Fruit fly (Drosophila melanogaster) whole organism, adult: Measurements from ENCODE around the gene nxf2.
A peak's percentile ranks its signal among the peaks of the same experiment; 100 is the strongest.

ENCODE experiments used
- CG11617 ChIP-seq: fragments of 200-800 bp; sonication (Bioruptor generic); optimal IDR thresholded peaks from 2 replicates; lab custom pipeline; 2017; ENCODE audit warnings: mild to moderate bottlenecking, missing biosample characterization, missing genetic modification reagents, missing genetic modification characterization
- CG12768 ChIP-seq: fragments of 200-800 bp; sonication (Bioruptor generic); optimal IDR thresholded peaks from 2 replicates; lab custom pipeline; 2017; ENCODE audit warnings: missing biosample characterization, missing genetic modification characterization, mild to moderate bottlenecking, moderate library complexity, missing genetic modification reagents
- CG14711 ChIP-seq: fragments of 200-800 bp; sonication (Bioruptor generic); optimal IDR thresholded peaks from 2 replicates; lab custom pipeline; 2018; ENCODE audit warnings: missing biosample characterization, mild to moderate bottlenecking, missing genetic modification characterization, moderate library complexity
- CG1620 ChIP-seq: fragments of 200-800 bp; sonication (Bioruptor generic); optimal IDR thresholded peaks from 2 replicates; lab custom pipeline; 2016; ENCODE audit warnings: missing biosample characterization, missing genetic modification characterization
- CG33017 ChIP-seq: fragments of 200-800 bp; sonication (Bioruptor generic); optimal IDR thresholded peaks from 2 replicates; lab custom pipeline; 2018; ENCODE audit warnings: missing biosample characterization, mild to moderate bottlenecking, missing genetic modification characterization, moderate library complexity
- CG5204 ChIP-seq: fragments of 200-800 bp; sonication (Bioruptor generic); optimal IDR thresholded peaks from 2 replicates; lab custom pipeline; 2016; ENCODE audit warnings: missing biosample characterization, missing genetic modification characterization
- CG7045 ChIP-seq: fragments of 200-800 bp; sonication (Bioruptor generic); optimal IDR thresholded peaks from 2 replicates; lab custom pipeline; 2017; ENCODE audit warnings: missing biosample characterization, mild to moderate bottlenecking, missing genetic modification characterization
- CG7101 ChIP-seq: fragments of 200-800 bp; sonication (Bioruptor generic); optimal IDR thresholded peaks from 2 replicates; lab custom pipeline; 2018; ENCODE audit warnings: missing biosample characterization, mild to moderate bottlenecking, missing genetic modification characterization, moderate library complexity
- Clk ChIP-seq: fragments of 200-800 bp; sonication (Bioruptor generic); optimal IDR thresholded peaks from 2 replicates; lab custom pipeline; 2017; ENCODE audit warnings: missing biosample characterization, missing genetic modification characterization
- Crg-1 ChIP-seq: fragments of 200-800 bp; sonication (Bioruptor generic); optimal IDR thresholded peaks from 2 replicates; lab custom pipeline; 2016; ENCODE audit warnings: missing biosample characterization, missing genetic modification characterization
- Hr96 ChIP-seq: fragments of 200-800 bp; sonication (Bioruptor generic); optimal IDR thresholded peaks from 2 replicates; lab custom pipeline; 2016; ENCODE audit warnings: missing biosample characterization, missing genetic modification characterization
- Mnt ChIP-seq: fragments of 200-800 bp; sonication (Bioruptor generic); optimal IDR thresholded peaks from 2 replicates; lab custom pipeline; 2016; ENCODE audit warnings: missing biosample characterization, mild to moderate bottlenecking, missing genetic modification characterization
- bab1 ChIP-seq: fragments of 200-800 bp; sonication (Bioruptor generic); optimal IDR thresholded peaks from 3 replicates; lab custom pipeline; 2019; ENCODE audit warnings: missing biosample characterization, mild to moderate bottlenecking, missing genetic modification characterization, moderate library complexity
- cic ChIP-seq: fragments of 200-800 bp; sonication (Bioruptor generic); optimal IDR thresholded peaks from 2 replicates; lab custom pipeline; 2017; ENCODE audit warnings: missing biosample characterization, mild to moderate bottlenecking, missing genetic modification characterization, moderate library complexity
- cnc ChIP-seq, 2 experiments: fragments of >200 bp; optimal IDR thresholded peaks; 2 replicates each; lab custom pipeline; 2017
- kay ChIP-seq: fragments of 200-800 bp; sonication (Bioruptor generic); peaks from one replicate; lab custom pipeline; 2016; ENCODE audit warnings: missing biosample characterization, missing genetic modification characterization, borderline replicate concordance
- ovo ChIP-seq: fragments of 200-800 bp; sonication (Bioruptor generic); optimal IDR thresholded peaks from 2 replicates; lab custom pipeline; 2016; ENCODE audit warnings: missing biosample characterization, missing genetic modification characterization
- pad ChIP-seq: fragments of 200-800 bp; sonication (Bioruptor generic); optimal IDR thresholded peaks from 3 replicates; lab custom pipeline; 2017; ENCODE audit warnings: missing biosample characterization, missing genetic modification characterization, mild to moderate bottlenecking, moderate library complexity, missing genetic modification reagents
- tj ChIP-seq: fragments of 200-800 bp; sonication (Bioruptor generic); optimal IDR thresholded peaks from 3 replicates; lab custom pipeline; 2017; ENCODE audit warnings: missing biosample characterization, mild to moderate bottlenecking, missing genetic modification characterization, moderate library complexity
- toe ChIP-seq: fragments of 200-800 bp; sonication (Bioruptor generic); optimal IDR thresholded peaks from 2 replicates; lab custom pipeline; 2016; ENCODE audit warnings: missing biosample characterization, missing genetic modification characterization

The nxf2 gene

DNA sequence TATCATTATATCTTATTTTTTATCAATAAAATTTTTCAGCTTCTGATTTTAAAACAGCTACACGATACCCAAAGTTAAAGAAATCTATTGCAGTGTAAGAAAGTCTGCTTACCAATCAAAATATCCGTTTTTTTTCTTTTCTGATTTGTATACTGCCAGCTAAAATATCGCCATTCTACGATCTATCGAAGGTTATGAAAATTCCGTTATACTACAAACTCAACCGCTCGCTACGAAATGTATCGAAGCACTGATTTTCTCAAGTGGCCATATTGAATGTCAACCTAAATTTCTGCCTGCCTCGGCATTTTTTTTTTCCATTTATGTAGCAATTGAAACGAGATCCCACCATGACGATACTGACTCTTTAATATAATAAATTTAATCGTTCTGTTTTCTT, at the start of gene nxf2:
Gene nxf2 (minus strand): TSS at position 258 of the 400 bp plus-strand sequence.
- TF ChIP-seq bab1 (GFP tag; lab: Kevin White, UChicago) (peak; percentile 65), cnc (optimal IDR thresholded peaks at IDR 0.05; lab: Kevin White, UChicago) (no peak), tj (GFP tag; lab: Kevin White, UChicago) (peak; percentile 98), ovo (GFP tag; lab: Kevin White, UChicago) (peak; percentile 54)

DNA sequence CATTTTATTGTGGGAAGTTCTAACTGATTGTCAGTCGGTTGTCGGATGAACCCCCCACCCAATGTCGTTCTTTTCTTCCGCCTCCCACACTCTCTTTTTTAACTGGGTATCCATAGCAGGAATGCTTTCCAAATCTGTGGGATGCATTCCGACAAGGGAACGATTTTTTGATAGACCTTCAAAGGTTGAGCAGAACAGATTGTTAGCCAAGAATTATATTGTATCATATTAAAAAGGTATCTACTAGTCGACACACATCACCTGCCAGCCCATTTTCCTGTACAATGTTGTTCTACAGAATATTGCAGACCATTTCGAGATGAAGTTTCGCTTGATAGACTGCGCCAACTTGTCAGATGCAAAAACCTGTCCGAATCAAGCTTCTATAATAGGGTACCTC, 49.7 kb upstream of the nxf2 start:
- TF ChIP-seq CG11617 (GFP tag; lab: Kevin White, UChicago) = no peak
- no peak for TF ChIP-seq Mnt (GFP tag; lab: Kevin White, UChicago)
- no peak for TF ChIP-seq CG12768 (GFP tag; lab: Kevin White, UChicago)
- TF ChIP-seq CG1620 (GFP tag; lab: Kevin White, UChicago) = no peak
- TF ChIP-seq ovo (GFP tag; lab: Kevin White, UChicago) = no peak
- no peak for TF ChIP-seq toe (GFP tag; lab: Kevin White, UChicago)
- TF ChIP-seq cnc (optimal IDR thresholded peaks at IDR 0.05; lab: Kevin White, UChicago) = no peak
- TF ChIP-seq cic (GFP tag; lab: Kevin White, UChicago) = no peak
- no peak for TF ChIP-seq bab1 (GFP tag; lab: Kevin White, UChicago)
- no peak for TF ChIP-seq CG7045 (GFP tag; lab: Kevin White, UChicago)

DNA sequence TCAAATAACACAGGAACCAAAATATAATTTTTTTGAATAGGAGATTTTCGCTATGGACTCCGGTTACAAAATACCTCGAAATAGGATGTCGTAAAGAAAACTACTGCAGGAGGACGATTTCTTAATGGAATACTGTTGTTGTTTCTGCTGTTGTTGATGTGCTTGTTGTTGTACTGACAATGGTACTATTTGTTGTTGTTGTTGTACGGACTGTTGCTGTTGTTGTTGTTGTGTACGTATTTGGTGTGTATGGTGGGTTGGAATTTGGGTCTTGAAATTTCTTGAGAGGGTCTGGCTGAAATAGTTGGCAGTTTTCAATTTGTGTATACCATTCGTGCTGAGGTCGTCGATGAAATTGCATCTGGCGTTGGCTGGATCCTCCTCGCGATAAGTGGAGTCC, 46.1 kb upstream of the nxf2 start:
- no peak for TF ChIP-seq Crg-1 (GFP tag; lab: Kevin White, UChicago)
- no peak for TF ChIP-seq CG7101 (tag; lab: Kevin White, UChicago)
- no peak for TF ChIP-seq Mnt (GFP tag; lab: Kevin White, UChicago)
- no peak for TF ChIP-seq kay
- TF ChIP-seq CG5204 (GFP tag; lab: Kevin White, UChicago) = no peak
- TF ChIP-seq CG33017 (tag; lab: Kevin White, UChicago) = no peak
- no peak for TF ChIP-seq CG7045 (GFP tag; lab: Kevin White, UChicago)
- TF ChIP-seq ovo (GFP tag; lab: Kevin White, UChicago) = no peak
- TF ChIP-seq Hr96 = no peak
- no peak for TF ChIP-seq cnc (optimal IDR thresholded peaks at IDR 0.05; lab: Kevin White, UChicago)
- TF ChIP-seq toe (GFP tag; lab: Kevin White, UChicago) = no peak
- no peak for TF ChIP-seq pad
- TF ChIP-seq bab1 (GFP tag; lab: Kevin White, UChicago) = no peak
- TF ChIP-seq CG1620 (GFP tag; lab: Kevin White, UChicago) = no peak

DNA sequence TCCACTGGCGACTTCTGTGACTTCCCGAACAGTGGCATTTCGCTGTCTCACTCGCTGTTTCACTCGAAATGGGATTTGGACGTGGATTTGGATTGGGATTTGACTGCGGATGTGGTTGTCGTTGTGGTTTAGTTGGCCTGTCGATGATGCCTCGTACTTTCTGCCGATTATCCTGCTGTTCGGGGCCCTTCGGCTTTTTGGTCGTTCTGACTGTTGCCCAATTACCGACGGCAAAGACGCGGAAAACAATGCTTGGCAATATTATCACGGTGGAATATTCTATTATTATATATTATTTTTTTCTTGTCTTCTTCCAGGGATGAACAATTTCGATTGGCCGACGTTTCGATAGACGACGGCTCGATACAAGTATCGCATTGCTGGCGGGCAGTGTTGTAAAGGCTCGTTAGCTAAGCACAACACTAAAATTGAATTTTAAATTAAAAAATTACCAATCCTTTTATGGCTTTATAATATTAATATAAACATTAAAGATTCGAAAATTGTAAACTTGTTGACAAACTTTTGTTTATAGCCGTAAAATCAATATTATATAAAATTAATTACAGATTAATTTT, 35.1 kb upstream of the nxf2 start, which contains the start of gene Mo25:
Gene Mo25 (minus strand): TSS at position 341 of the 578 bp plus-strand sequence.
- TF ChIP-seq CG12768 (GFP tag; lab: Kevin White, UChicago) (peak; percentile 71), CG1620 (GFP tag; lab: Kevin White, UChicago) (peak; percentile 79), CG5204 (GFP tag; lab: Kevin White, UChicago) (no peak), pad (peak; percentile 65), CG14711 (tag; lab: Kevin White, UChicago) (peak; percentile 54), Mnt (GFP tag; lab: Kevin White, UChicago) (peak; percentile 76), kay (no peak), CG7101 (tag; lab: Kevin White, UChicago) (peak; percentile 80), cic (GFP tag; lab: Kevin White, UChicago) (peak; percentile 5), cnc (optimal IDR thresholded peaks at IDR 0.05; lab: Kevin White, UChicago) (no peak), toe (GFP tag; lab: Kevin White, UChicago) (peak; percentile 60), Clk (GFP tag; lab: Kevin White, UChicago) (peak; percentile 42), Crg-1 (GFP tag; lab: Kevin White, UChicago) (peak; percentile 69), CG33017 (tag; lab: Kevin White, UChicago) (peak; percentile 60), tj (GFP tag; lab: Kevin White, UChicago) (peak; percentile 4), CG7045 (GFP tag; lab: Kevin White, UChicago) (peak; percentile 16), ovo (GFP tag; lab: Kevin White, UChicago) (no peak), CG11617 (GFP tag; lab: Kevin White, UChicago) (peak; percentile 35), bab1 (GFP tag; lab: Kevin White, UChicago) (peak; percentile 62), Hr96 (no peak)

DNA sequence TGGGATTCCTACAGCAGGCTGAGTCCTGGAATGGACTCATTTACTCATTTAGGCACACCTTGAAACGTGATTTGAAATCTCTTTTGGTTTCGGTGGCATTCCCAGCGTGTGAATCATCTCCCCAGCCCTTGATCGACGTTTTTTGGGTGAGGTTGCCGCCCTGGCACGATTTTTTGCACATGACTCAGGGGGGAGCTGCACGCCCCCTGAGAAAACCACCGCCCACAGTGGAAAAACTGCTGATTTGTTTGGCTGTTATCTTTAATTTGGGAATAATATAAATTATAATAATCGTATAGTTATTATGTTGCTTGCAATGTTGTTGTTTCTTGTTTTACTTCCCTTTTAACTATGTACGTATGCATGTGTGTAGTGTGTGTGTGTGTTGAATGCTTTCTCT, 32.9 kb upstream of the nxf2 start:
- TF ChIP-seq bab1 (GFP tag; lab: Kevin White, UChicago) = peak; percentile 58
- TF ChIP-seq pad = no peak
- no peak for TF ChIP-seq cic (GFP tag; lab: Kevin White, UChicago)
- TF ChIP-seq CG1620 (GFP tag; lab: Kevin White, UChicago) = no peak
- TF ChIP-seq CG33017 (tag; lab: Kevin White, UChicago) = no peak
- TF ChIP-seq cnc (optimal IDR thresholded peaks at IDR 0.05; lab: Kevin White, UChicago) = no peak
- TF ChIP-seq Clk (GFP tag; lab: Kevin White, UChicago) = no peak
- TF ChIP-seq ovo (GFP tag; lab: Kevin White, UChicago) = no peak
- peak; percentile 52 for TF ChIP-seq CG11617 (GFP tag; lab: Kevin White, UChicago)
- TF ChIP-seq CG7045 (GFP tag; lab: Kevin White, UChicago) = no peak
- no peak for TF ChIP-seq CG12768 (GFP tag; lab: Kevin White, UChicago)
- peak; percentile 10 for TF ChIP-seq CG14711 (tag; lab: Kevin White, UChicago)
- TF ChIP-seq Mnt (GFP tag; lab: Kevin White, UChicago) = peak; percentile 78
- TF ChIP-seq kay = peak; percentile 94
- TF ChIP-seq CG7101 (tag; lab: Kevin White, UChicago) = peak; percentile 37
- no peak for TF ChIP-seq Crg-1 (GFP tag; lab: Kevin White, UChicago)
- TF ChIP-seq Hr96 = peak; percentile 1
- peak; percentile 72 for TF ChIP-seq tj (GFP tag; lab: Kevin White, UChicago)
- TF ChIP-seq CG5204 (GFP tag; lab: Kevin White, UChicago) = no peak
- TF ChIP-seq toe (GFP tag; lab: Kevin White, UChicago) = no peak
